Worm (Caenorhabditis elegans): ENCODE measurements around the gene D1054.3.

- TF ChIP-seq lin-11 (tag; optimal IDR thresholded peaks at IDR 0.05) (no peak), snpc-4 (tag; optimal IDR thresholded peaks at IDR 0.05) (no peak), mdl-1 (tag; optimal IDR thresholded peaks at IDR 0.05) (no peak), blmp-1 (tag; optimal IDR thresholded peaks at IDR 0.05; ENCODE audit: insufficient read depth) (no peak), skn-1 (tag; optimal IDR thresholded peaks at IDR 0.05) (no peak), nhr-237 (tag; optimal IDR thresholded peaks at IDR 0.05) (no peak)
These were observed 42.3 kb downstream of the D1054.3 start, which contains the start of the genes C29A12.1 and lig-1 for ce11 chrV:10813425-10814156.
